Worm (Caenorhabditis elegans): ENCODE results near the gene gur-5.

Gene gur-5

ce11 chrII:5336035-5336376 is 50.9 kb downstream of the gur-5 start:
- TF ChIP-seq lsy-12 (tag; optimal IDR thresholded peaks at IDR 0.05) = no peak
- TF ChIP-seq nhr-23 (tag; optimal IDR thresholded peaks at IDR 0.05) = no peak
- no peak for TF ChIP-seq mml-1 (tag; optimal IDR thresholded peaks at IDR 0.05)
- no peak for TF ChIP-seq pha-4 (tag; optimal IDR thresholded peaks at IDR 0.05)
- peak; percentile 6 for TF ChIP-seq sea-2 (GFP tag; optimal IDR thresholded peaks at IDR 0.05)
- no peak for TF ChIP-seq ceh-16 (tag; optimal IDR thresholded peaks at IDR 0.05)
- TF ChIP-seq nhr-28 (tag; optimal IDR thresholded peaks at IDR 0.05) = no peak
- TF ChIP-seq ama-1 (optimal IDR thresholded peaks at IDR 0.05) = peak; percentile 66
- TF ChIP-seq R02D3.7 (tag; optimal IDR thresholded peaks at IDR 0.05) = no peak
- TF ChIP-seq skn-1 (tag; optimal IDR thresholded peaks at IDR 0.05) = no peak
- TF ChIP-seq tbx-2 (tag; optimal IDR thresholded peaks at IDR 0.05) = peak; percentile 46
- TF ChIP-seq ceh-82 (tag; optimal IDR thresholded peaks at IDR 0.05) = no peak
- TF ChIP-seq ztf-11 (tag; optimal IDR thresholded peaks at IDR 0.05) = no peak
- TF ChIP-seq ZK546.5 (tag; optimal IDR thresholded peaks at IDR 0.05) = no peak
- TF ChIP-seq unc-39 (tag; optimal IDR thresholded peaks at IDR 0.05) = no peak
- no peak for TF ChIP-seq snpc-4 (tag; optimal IDR thresholded peaks at IDR 0.05)
- TF ChIP-seq ceh-9 (tag; optimal IDR thresholded peaks at IDR 0.05) = no peak
- TF ChIP-seq zag-1 (tag; optimal IDR thresholded peaks at IDR 0.05) = peak; percentile 50
- TF ChIP-seq nhr-76 (tag; optimal IDR thresholded peaks at IDR 0.05) = no peak
- no peak for TF ChIP-seq elt-3 (tag; optimal IDR thresholded peaks at IDR 0.05)
- no peak for TF ChIP-seq ztf-4 (tag; optimal IDR thresholded peaks at IDR 0.05)
- TF ChIP-seq nhr-12 (tag; optimal IDR thresholded peaks at IDR 0.05) = no peak
- TF ChIP-seq nfya-1 (tag; optimal IDR thresholded peaks at IDR 0.05; ENCODE audit: insufficient read depth) = peak; percentile 85
- TF ChIP-seq fos-1 (tag; optimal IDR thresholded peaks at IDR 0.05) = no peak
- no peak for TF ChIP-seq daf-12 (tag; optimal IDR thresholded peaks at IDR 0.05)
- TF ChIP-seq hmg-11 (tag; optimal IDR thresholded peaks at IDR 0.05) = no peak
- TF ChIP-seq aly-2 (tag; optimal IDR thresholded peaks at IDR 0.05) = no peak
- no peak for TF ChIP-seq nhr-11 (tag; optimal IDR thresholded peaks at IDR 0.05)
- no peak for TF ChIP-seq egl-27 (tag; optimal IDR thresholded peaks at IDR 0.05)
- no peak for TF ChIP-seq mdl-1 (tag; optimal IDR thresholded peaks at IDR 0.05)
- no peak for TF ChIP-seq eor-1 (tag; optimal IDR thresholded peaks at IDR 0.05)
- TF ChIP-seq nhr-67 (tag; optimal IDR thresholded peaks at IDR 0.05) = no peak
- no peak for TF ChIP-seq nhr-237 (tag; optimal IDR thresholded peaks at IDR 0.05)
- TF ChIP-seq nhr-77 (tag; optimal IDR thresholded peaks at IDR 0.05) = no peak
- no peak for TF ChIP-seq jun-1 (tag; optimal IDR thresholded peaks at IDR 0.05)
- TF ChIP-seq nhr-43 (tag; optimal IDR thresholded peaks at IDR 0.05; ENCODE audit: poor library complexity, severe bottlenecking) = no peak
- no peak for TF ChIP-seq elt-2 (tag; optimal IDR thresholded peaks at IDR 0.05)
- TF ChIP-seq lin-39 (tag; optimal IDR thresholded peaks at IDR 0.05) = peak; percentile 68
- peak; percentile 54 for TF ChIP-seq egl-5 (tag; optimal IDR thresholded peaks at IDR 0.05)
- no peak for TF ChIP-seq ceh-28 (tag; optimal IDR thresholded peaks at IDR 0.05)
- peak; percentile 68 for TF ChIP-seq fkh-10 (GFP tag; optimal IDR thresholded peaks at IDR 0.05)
- no peak for TF ChIP-seq fkh-2 (tag; optimal IDR thresholded peaks at IDR 0.05)
- no peak for TF ChIP-seq pqm-1 (tag; optimal IDR thresholded peaks at IDR 0.05)
- no peak for TF ChIP-seq nhr-25 (tag; optimal IDR thresholded peaks at IDR 0.05)
- TF ChIP-seq lin-15B (tag; optimal IDR thresholded peaks at IDR 0.05) = peak; percentile 6
- TF ChIP-seq elt-1 (tag; optimal IDR thresholded peaks at IDR 0.05) = no peak
- no peak for TF ChIP-seq unc-62 (GFP tag; optimal IDR thresholded peaks at IDR 0.05)

All from whole organism, L3 larva.